Worm (Caenorhabditis elegans) whole organism, L3 larva: ENCODE results near the gene sdz-9.

Experiments used
- elt-3 ChIP-seq, 3 experiments: fragments of 150-350 bp in 1 of 3; sonication (generic microtip) in 2 of 3; optimal IDR thresholded peaks; 2 replicates in 2 of 3; 4 replicates in 1 of 3; lab custom pipeline; 2014 to 2017; ENCODE audit warnings: missing biosample characterization in 3 of 3, missing genetic modification characterization in 3 of 3
- zag-1 ChIP-seq: fragments of 150-350 bp; optimal IDR thresholded peaks from 2 replicates; lab custom pipeline; 2014; ENCODE audit warnings: missing biosample characterization, missing genetic modification characterization
- ztf-11 ChIP-seq: fragments of 150-350 bp; optimal IDR thresholded peaks from 2 replicates; lab custom pipeline; 2014; ENCODE audit warnings: missing biosample characterization, missing genetic modification characterization

- no peak for TF ChIP-seq ztf-11 (tag; lab: Kevin White, UChicago)
- no peak for TF ChIP-seq zag-1 (tag; lab: Kevin White, UChicago)
- no peak for TF ChIP-seq elt-3 (tag; optimal IDR thresholded peaks at IDR 0.05; lab: Kevin White, UChicago)
Observed at ce11 chrII:2730647-2731046, 42.8 kb downstream of the sdz-9 start.
